Worm (Caenorhabditis elegans) whole organism, L2 larva: ENCODE data around the gene mlc-5.

Source experiments
- ama-1 ChIP-seq: fragments of 150-350 bp; optimal IDR thresholded peaks from 2 replicates; lab custom pipeline; 2018; ENCODE audit warnings: inconsistent platforms
- lin-13 ChIP-seq: fragments of 150-350 bp; optimal IDR thresholded peaks from 2 replicates; lab custom pipeline; 2014; ENCODE audit warnings: missing biosample characterization, missing genetic modification reagents, missing genetic modification characterization
- lin-39 ChIP-seq: fragments of 150-350 bp; optimal IDR thresholded peaks from 2 replicates; lab custom pipeline; 2014; ENCODE audit warnings: missing biosample characterization, missing genetic modification reagents, missing genetic modification characterization
- lsy-2 ChIP-seq, 2 experiments: fragments of 150-350 bp in 1 of 2; sonication (generic microtip) in 1 of 2; optimal IDR thresholded peaks; 2 replicates each; lab custom pipeline; 2014 to 2017; ENCODE audit warnings: missing biosample characterization in 2 of 2, missing genetic modification characterization in 2 of 2
- nhr-11 ChIP-seq: fragments of 150-350 bp; optimal IDR thresholded peaks from 2 replicates; lab custom pipeline; 2014; ENCODE audit warnings: missing biosample characterization, missing genetic modification characterization
- nhr-12 ChIP-seq: fragments of 150-350 bp; optimal IDR thresholded peaks from 2 replicates; lab custom pipeline; 2014; ENCODE audit warnings: missing biosample characterization, missing genetic modification characterization
- nhr-25 ChIP-seq: fragments of 150-350 bp; sonication (generic microtip); optimal IDR thresholded peaks from 3 replicates; lab custom pipeline; 2014; ENCODE audit warnings: missing biosample characterization, missing genetic modification characterization
- skn-1 ChIP-seq: sonication (generic microtip); optimal IDR thresholded peaks from 2 replicates; lab custom pipeline; 2017; ENCODE audit warnings: missing biosample characterization, missing genetic modification characterization
- snpc-4 ChIP-seq: fragments of 150-350 bp; optimal IDR thresholded peaks from 2 replicates; lab custom pipeline; 2014; ENCODE audit warnings: missing biosample characterization, missing genetic modification characterization
- unc-62 ChIP-seq: fragments of 150-350 bp; optimal IDR thresholded peaks from 2 replicates; lab custom pipeline; 2014; ENCODE audit warnings: missing biosample characterization, missing genetic modification reagents, missing genetic modification characterization
- ztf-11 ChIP-seq: sonication (generic microtip); optimal IDR thresholded peaks from 2 replicates; lab custom pipeline; 2017; ENCODE audit warnings: missing biosample characterization, missing genetic modification characterization
- ztf-4 ChIP-seq: fragments of 150-350 bp; optimal IDR thresholded peaks from 2 replicates; lab custom pipeline; 2014; ENCODE audit warnings: missing biosample characterization, missing genetic modification characterization

ce11 chrIII:13669519-13669918, 46.4 kb downstream of the mlc-5 start:
- TF ChIP-seq unc-62 (no peak), ama-1 (lab: Kevin White, UChicago) (no peak), ztf-11 (tag; lab: Kevin White, UChicago) (no peak), skn-1 (no peak), nhr-12 (tag; lab: Kevin White, UChicago) (no peak), nhr-25 (tag; lab: Kevin White, UChicago) (no peak), snpc-4 (no peak), lsy-2 (tag; optimal IDR thresholded peaks at IDR 0.05; lab: Kevin White, UChicago) (no peak), nhr-11 (tag; lab: Kevin White, UChicago) (no peak), lin-13 (GFP tag; lab: Kevin White, UChicago) (no peak), lin-39 (tag; lab: Kevin White, UChicago) (no peak), ztf-4 (tag; lab: Kevin White, UChicago) (no peak)
